Fruit fly (Drosophila melanogaster) whole organism, embryonic: ENCODE results near the gene CG44355.
A peak's percentile ranks its signal among the peaks of the same experiment; 100 is the strongest.

ENCODE experiments used
- Abd-B ChIP-seq: fragments of 200-800 bp; sonication (Bioruptor generic); optimal IDR thresholded peaks from 2 replicates; lab custom pipeline; 2018; ENCODE audit warnings: missing biosample characterization, mild to moderate bottlenecking, missing genetic modification characterization, moderate library complexity
- BtbVII ChIP-seq: fragments of 200-800 bp; sonication (Bioruptor generic); optimal IDR thresholded peaks from 3 replicates; lab custom pipeline; 2017; ENCODE audit warnings: missing biosample characterization, mild to moderate bottlenecking, missing genetic modification characterization
- CG11504 ChIP-seq: fragments of 200-800 bp; sonication (Bioruptor generic); optimal IDR thresholded peaks from 3 replicates; lab custom pipeline; 2019; ENCODE audit warnings: missing biosample characterization, mild to moderate bottlenecking, missing genetic modification characterization, moderate library complexity
- CG12391 ChIP-seq: fragments of 200-800 bp; sonication (Bioruptor generic); optimal IDR thresholded peaks from 3 replicates; lab custom pipeline; 2018; ENCODE audit warnings: missing biosample characterization, mild to moderate bottlenecking, missing genetic modification characterization, moderate library complexity
- CG2678 ChIP-seq: fragments of 200-800 bp; sonication (Bioruptor generic); optimal IDR thresholded peaks from 3 replicates; lab custom pipeline; 2019; ENCODE audit warnings: missing biosample characterization, mild to moderate bottlenecking, missing genetic modification characterization, moderate library complexity
- CG3726 ChIP-seq: fragments of 200-800 bp; sonication (Bioruptor generic); IDR thresholded peaks from 3 replicates; pipeline ENCODE4, ENCODE4 v1.3.6; 2022; ENCODE audit warnings: missing biosample characterization, missing genetic modification characterization
- CG4360 ChIP-seq: fragments of 200-800 bp; sonication (Bioruptor generic); IDR thresholded peaks from 2 replicates; pipeline ENCODE4 v1.3.6; 2022; ENCODE audit warnings: missing biosample characterization, missing genetic modification characterization
- CG6791 ChIP-seq: fragments of 200-800 bp; sonication (Bioruptor generic); IDR thresholded peaks from 3 replicates; pipeline ENCODE4 v1.3.6; 2022; ENCODE audit warnings: missing biosample characterization, missing genetic modification characterization; ENCODE audit not compliant: partially characterized antibody
- D19A ChIP-seq: fragments of 200-800 bp; optimal IDR thresholded peaks from 3 replicates; lab custom pipeline; 2019; ENCODE audit warnings: missing biosample characterization, mild to moderate bottlenecking, missing genetic modification characterization, moderate library complexity
- Dll ChIP-seq: fragments of 200-800 bp; sonication (Bioruptor generic); IDR thresholded peaks from 4 replicates; pipeline ENCODE4 v1.3.6; 2022; ENCODE audit warnings: missing biosample characterization, missing genetic modification characterization; ENCODE audit not compliant: partially characterized antibody
- Fer3 ChIP-seq: fragments of 200-800 bp; sonication (Bioruptor generic); optimal IDR thresholded peaks from 2 replicates; lab custom pipeline; 2018; ENCODE audit warnings: missing biosample characterization, mild to moderate bottlenecking, missing genetic modification characterization, moderate library complexity
- Hey ChIP-seq: fragments of 200-800 bp; sonication (Bioruptor generic); optimal IDR thresholded peaks from 3 replicates; lab custom pipeline; 2018; ENCODE audit warnings: missing biosample characterization, mild to moderate bottlenecking, missing genetic modification characterization
- Kr ChIP-seq: fragments of 200-800 bp; sonication (Bioruptor generic); optimal IDR thresholded peaks from 2 replicates; lab custom pipeline; 2017; ENCODE audit warnings: missing biosample characterization, mild to moderate bottlenecking, missing genetic modification characterization
- MTF-1 ChIP-seq: fragments of 200-800 bp; sonication (Bioruptor generic); optimal IDR thresholded peaks from 2 replicates; lab custom pipeline; 2018; ENCODE audit warnings: missing biosample characterization, mild to moderate bottlenecking, missing genetic modification characterization, borderline replicate concordance
- Nf-YB ChIP-seq: fragments of 200-800 bp; sonication (Bioruptor generic); optimal IDR thresholded peaks from 3 replicates; lab custom pipeline; 2019; ENCODE audit warnings: missing biosample characterization, mild to moderate bottlenecking, missing genetic modification characterization, moderate library complexity
- Nf-YC ChIP-seq: fragments of 200-800 bp; optimal IDR thresholded peaks from 3 replicates; lab custom pipeline; 2019; ENCODE audit warnings: missing biosample characterization, mild to moderate bottlenecking, missing genetic modification characterization, moderate library complexity
- Rx ChIP-seq: fragments of 200-800 bp; sonication (Bioruptor generic); IDR thresholded peaks from 2 replicates; pipeline ENCODE4 v1.3.6; 2022; ENCODE audit warnings: missing biosample characterization, missing genetic modification characterization
- Sox102F ChIP-seq: fragments of 200-800 bp; sonication (Bioruptor generic); optimal IDR thresholded peaks from 2 replicates; lab custom pipeline; 2018; ENCODE audit warnings: missing biosample characterization, mild to moderate bottlenecking, missing genetic modification characterization, moderate library complexity
- Tbp ChIP-seq: fragments of >200 bp; optimal IDR thresholded peaks from 2 replicates; lab custom pipeline; 2018; ENCODE audit warnings: missing biosample characterization, missing genetic modification characterization
- Trl ChIP-seq, 3 experiments: fragments of >200 bp in 2 of 3; fragments of 200-800 bp in 1 of 3; sonication (Bioruptor generic) in 1 of 3; optimal IDR thresholded peaks; 2 replicates in 1 of 3; 3 replicates in 2 of 3; lab custom pipeline; 2016 to 2017; ENCODE audit warnings: missing biosample characterization in 1 of 3, missing genetic modification characterization in 1 of 3
- Usf ChIP-seq: fragments of 200-800 bp; sonication (Bioruptor generic); optimal IDR thresholded peaks from 2 replicates; lab custom pipeline; 2017; ENCODE audit warnings: missing genotype, missing biosample characterization, missing genetic modification characterization
- chinmo ChIP-seq: fragments of 200-800 bp; sonication (Bioruptor generic); IDR thresholded peaks from 4 replicates; pipeline ENCODE4 v1.3.6; 2022; ENCODE audit warnings: missing biosample characterization, missing genetic modification characterization; ENCODE audit not compliant: partially characterized antibody
- chm ChIP-seq: fragments of 200-800 bp; sonication (Bioruptor generic); IDR thresholded peaks from 2 replicates; pipeline ENCODE4 v1.3.6; 2022; ENCODE audit warnings: missing biosample characterization, missing genetic modification characterization
- chn ChIP-seq: fragments of 200-800 bp; sonication (Bioruptor generic); optimal IDR thresholded peaks from 2 replicates; lab custom pipeline; 2016; ENCODE audit warnings: missing biosample characterization, missing genetic modification characterization
- ci ChIP-seq: fragments of 200-800 bp; sonication (Bioruptor generic); IDR thresholded peaks from 3 replicates; pipeline ENCODE4 v1.3.6; 2022; ENCODE audit warnings: missing biosample characterization, missing genetic modification characterization
- crol ChIP-seq: fragments of 200-800 bp; sonication (Bioruptor generic); IDR thresholded peaks from 2 replicates; pipeline ENCODE4 v1.3.6; 2022; ENCODE audit warnings: missing biosample characterization, missing genetic modification characterization
- ewg ChIP-seq: fragments of 200-800 bp; sonication (Bioruptor generic); optimal IDR thresholded peaks from 3 replicates; lab custom pipeline; 2017; ENCODE audit warnings: mild to moderate bottlenecking, missing biosample characterization, missing genetic modification reagents, missing genetic modification characterization
- hb ChIP-seq: fragments of 200-800 bp; sonication (Bioruptor generic); IDR thresholded peaks from 3 replicates; pipeline ENCODE4 v1.3.6; 2022; ENCODE audit warnings: missing biosample characterization, missing genetic modification characterization; ENCODE audit not compliant: partially characterized antibody
- hbn ChIP-seq: fragments of 200-800 bp; sonication (Bioruptor generic); IDR thresholded peaks from 2 replicates; pipeline ENCODE4 v1.3.6; 2022; ENCODE audit warnings: missing biosample characterization, missing genetic modification characterization; ENCODE audit not compliant: partially characterized antibody
- oc ChIP-seq: fragments of 200-800 bp; sonication (Bioruptor generic); optimal IDR thresholded peaks from 2 replicates; lab custom pipeline; 2018; ENCODE audit warnings: missing biosample characterization, mild to moderate bottlenecking, missing genetic modification characterization, moderate library complexity
- sens-2 ChIP-seq: fragments of 200-800 bp; sonication (Bioruptor generic); IDR thresholded peaks from 2 replicates; pipeline ENCODE4 v1.3.6; 2022; ENCODE audit warnings: missing biosample characterization, missing genetic modification characterization
- seq ChIP-seq: fragments of 200-800 bp; sonication (Bioruptor generic); IDR thresholded peaks from 2 replicates; pipeline ENCODE4 v1.3.6; 2022; ENCODE audit warnings: missing biosample characterization, missing genetic modification characterization
- sqz ChIP-seq: fragments of 200-800 bp; sonication (Bioruptor generic); optimal IDR thresholded peaks from 3 replicates; lab custom pipeline; 2018; ENCODE audit warnings: missing biosample characterization, mild to moderate bottlenecking, missing genetic modification characterization
- sr ChIP-seq: fragments of 200-800 bp; sonication (Bioruptor generic); IDR thresholded peaks from 3 replicates; pipeline ENCODE4 v1.3.6; 2022; ENCODE audit warnings: missing biosample characterization, missing genetic modification characterization
- ssp ChIP-seq: fragments of 200-800 bp; sonication (Bioruptor generic); IDR thresholded peaks from 2 replicates; pipeline ENCODE4 v1.3.6; 2022; ENCODE audit warnings: missing biosample characterization, missing genetic modification characterization
- tll ChIP-seq, 2 experiments: fragments of 200-800 bp in 1 of 2; fragments of >200 bp in 1 of 2; sonication (Bioruptor generic) in 1 of 2; optimal IDR thresholded peaks; 2 replicates each; lab custom pipeline; 2017 to 2019; ENCODE audit warnings: missing biosample characterization in 2 of 2, missing genetic modification characterization in 2 of 2, mild to moderate bottlenecking in 1 of 2, moderate library complexity in 1 of 2
- unpg ChIP-seq: fragments of 200-800 bp; sonication (Bioruptor generic); optimal IDR thresholded peaks from 3 replicates; lab custom pipeline; 2018; ENCODE audit warnings: missing biosample characterization, mild to moderate bottlenecking, missing genetic modification characterization, moderate library complexity

CG44355 gene

dm6 chr3L:12305896-12306295 lies 4.7 kb upstream of the CG44355 start (continued):
- TF ChIP-seq Sox102F (GFP tag; lab: Kevin White, UChicago) = peak; percentile 31
- TF ChIP-seq CG2678 (tag; lab: Kevin White, UChicago) = peak; percentile 47
- peak; percentile 42 for TF ChIP-seq CG11504 (tag; lab: Kevin White, UChicago)
- no peak for TF ChIP-seq Rx (GFP tag; lab: Robert Waterston, UW)
- TF ChIP-seq unpg = peak; percentile 9
- TF ChIP-seq CG12391 (tag; lab: Kevin White, UChicago) = peak; percentile 25
- TF ChIP-seq, all 482 proteins: peak for 36

DNA sequence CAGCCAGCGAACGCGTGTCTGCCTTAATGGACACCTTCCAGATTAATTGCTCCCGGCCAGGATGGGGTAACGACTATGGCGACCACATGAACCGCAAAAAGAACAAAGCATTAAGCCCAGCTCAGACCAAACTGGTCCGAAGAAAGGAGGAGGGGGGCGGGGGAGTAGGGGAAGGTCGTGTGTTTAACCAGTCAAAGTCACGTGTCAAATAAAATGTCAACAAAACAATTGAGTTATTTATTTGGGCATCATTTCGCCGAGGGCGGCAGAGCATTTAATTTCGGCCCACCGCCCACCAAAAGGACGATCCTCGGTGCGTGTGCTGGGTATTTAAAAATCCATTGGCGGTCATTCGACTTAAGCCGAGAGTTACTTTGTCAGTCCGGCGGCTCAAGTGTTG lies 2.7 kb downstream of the CG44355 start:
- no peak for TF ChIP-seq CG3726
- no peak for TF ChIP-seq ssp
- TF ChIP-seq Usf (GFP tag; lab: Kevin White, UChicago) = no peak
- no peak for TF ChIP-seq Abd-B
- TF ChIP-seq oc = peak; percentile 25
- peak; percentile 95 for TF ChIP-seq Hey
- TF ChIP-seq Tbp (GFP tag; lab: Kevin White, UChicago) = no peak
- no peak for TF ChIP-seq chn (GFP tag; lab: Kevin White, UChicago)
- no peak for TF ChIP-seq hb (GFP tag; lab: Robert Waterston, UW)

dm6 chr3L:12319782-12320181 lies 9.2 kb downstream of the CG44355 start:
- TF ChIP-seq tll (GFP tag; optimal IDR thresholded peaks at IDR 0.05; lab: Kevin White, UChicago) (peak in 1 of 2 experiments; percentile 65), oc (peak; percentile 39), Hey (peak; percentile 69), CG12391 (tag; lab: Kevin White, UChicago) (no peak)

DNA sequence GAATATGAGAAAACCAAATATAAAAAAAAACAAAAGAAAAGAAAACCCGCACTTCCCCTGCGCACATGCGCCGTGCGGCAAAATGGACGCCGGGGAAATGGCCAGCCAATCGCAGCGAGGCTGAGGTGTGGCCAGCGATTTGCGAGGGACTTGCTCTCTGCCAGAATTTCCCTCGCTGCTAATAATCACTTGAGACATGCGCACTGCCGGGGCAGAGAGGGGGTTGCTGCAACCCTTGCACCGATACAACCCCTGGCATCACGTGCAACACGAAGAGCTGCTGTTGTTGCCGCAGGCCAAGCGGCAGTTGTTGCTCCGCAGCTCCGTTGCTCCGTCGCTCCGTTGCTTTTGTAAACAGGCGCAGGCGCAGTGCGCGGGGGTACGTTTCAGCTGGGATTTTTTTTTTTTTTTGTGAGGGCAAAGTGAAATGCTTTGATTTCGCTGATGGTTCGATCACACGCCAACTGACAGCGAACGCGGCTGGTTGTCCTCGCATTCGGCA lies 18.2 kb downstream of the CG44355 start, which contains the start of gene Lmx1a:
TSS of gene Lmx1a (plus strand) at position 452 of the 502 bp plus-strand sequence.
- TF ChIP-seq ewg (peak; percentile 88), chm (GFP tag; lab: Robert Waterston, UW) (no peak), CG4360 (peak; percentile 73), sqz (GFP tag; lab: Kevin White, UChicago) (peak; percentile 1), Nf-YB (peak; percentile 96), CG6791 (GFP tag; lab: Robert Waterston, UW) (0 out of 3 replicates have a peak, but pooled peaks have one; percentile 23), Kr (GFP tag; lab: Kevin White, UChicago) (peak; percentile 28), hbn (GFP tag; lab: Robert Waterston, UW) (0 out of 2 replicates have a peak, but pooled peaks have one; percentile 16), sens-2 (GFP tag; lab: Robert Waterston, UW) (0 out of 2 replicates have a peak, but pooled peaks have one; percentile 35), Dll (GFP tag; lab: Robert Waterston, UW) (0 out of 4 replicates have a peak, but pooled peaks have one; percentile 15), BtbVII (GFP tag; lab: Kevin White, UChicago) (no peak), MTF-1 (GFP tag; lab: Kevin White, UChicago) (no peak), crol (peak; percentile 82), chinmo (GFP tag; lab: Robert Waterston, UW) (0 out of 4 replicates have a peak, but pooled peaks have one; percentile 59), Nf-YC (peak; percentile 93), Fer3 (tag; lab: Kevin White, UChicago) (no peak), D19A (tag; lab: Kevin White, UChicago) (no peak), seq (GFP tag; lab: Robert Waterston, UW) (peak; percentile 88), ci (GFP tag; lab: Robert Waterston, UW) (0 out of 3 replicates have a peak, but pooled peaks have one; percentile 5), sr (no peak), Trl (optimal IDR thresholded peaks at IDR 0.05; lab: Kevin White, UChicago) (peak; percentile 12 to 44), Trl (GFP tag; optimal IDR thresholded peaks at IDR 0.05; lab: Kevin White, UChicago) (no peak)
